Fruit fly (Drosophila melanogaster) whole organism, embryonic: ENCODE data around the gene CG10841.

ENCODE experiments used
- Antp ChIP-seq: fragments of 200-800 bp; sonication (Bioruptor generic); optimal IDR thresholded peaks from 3 replicates; lab custom pipeline; 2016; ENCODE audit warnings: missing biosample characterization, missing genetic modification characterization
- CG10431 ChIP-seq: fragments of 200-800 bp; sonication (Bioruptor generic); optimal IDR thresholded peaks from 3 replicates; lab custom pipeline; 2018; ENCODE audit warnings: missing biosample characterization, mild to moderate bottlenecking, missing genetic modification characterization
- CG10543 ChIP-seq: fragments of 200-800 bp; sonication (Bioruptor generic); optimal IDR thresholded peaks from 3 replicates; lab custom pipeline; 2017; ENCODE audit warnings: missing biosample characterization, mild to moderate bottlenecking, missing genetic modification characterization, moderate library complexity
- CG11093 ChIP-seq: fragments of 200-800 bp; sonication (Bioruptor generic); IDR thresholded peaks from 3 replicates; pipeline ENCODE4 v1.3.6; 2022; ENCODE audit warnings: missing biosample characterization, missing genetic modification characterization
- CG12391 ChIP-seq: fragments of 200-800 bp; sonication (Bioruptor generic); optimal IDR thresholded peaks from 3 replicates; lab custom pipeline; 2018; ENCODE audit warnings: missing biosample characterization, mild to moderate bottlenecking, missing genetic modification characterization, moderate library complexity
- CG13296 ChIP-seq: fragments of 200-800 bp; sonication (Bioruptor generic); optimal IDR thresholded peaks from 3 replicates; lab custom pipeline; 2018; ENCODE audit warnings: missing biosample characterization, mild to moderate bottlenecking, missing genetic modification characterization
- CG14014 ChIP-seq: fragments of 200-800 bp; sonication (Bioruptor generic); IDR thresholded peaks from 2 replicates; pipeline ENCODE4 v1.3.6; 2022; ENCODE audit warnings: missing biosample characterization, missing genetic modification characterization
- CG14965 ChIP-seq: fragments of 200-800 bp; sonication (Bioruptor generic); optimal IDR thresholded peaks from 2 replicates; lab custom pipeline; 2016; ENCODE audit warnings: missing biosample characterization, missing genetic modification characterization, borderline replicate concordance
- CG1529 ChIP-seq: fragments of 200-800 bp; sonication (Bioruptor generic); optimal IDR thresholded peaks from 3 replicates; lab custom pipeline; 2018; ENCODE audit warnings: missing biosample characterization, missing genetic modification characterization
- CG17328 ChIP-seq: fragments of 200-800 bp; sonication (Bioruptor generic); IDR thresholded peaks from 2 replicates; pipeline ENCODE4 v1.3.6; 2022; ENCODE audit warnings: missing biosample characterization, missing genetic modification characterization
- CG17802 ChIP-seq: fragments of 200-800 bp; sonication (Bioruptor generic); optimal IDR thresholded peaks from 2 replicates; lab custom pipeline; 2018; ENCODE audit warnings: missing biosample characterization, mild to moderate bottlenecking, missing genetic modification characterization, moderate library complexity
- CG17829 ChIP-seq: fragments of 200-800 bp; optimal IDR thresholded peaks from 2 replicates; lab custom pipeline; 2019; ENCODE audit warnings: missing biosample characterization, mild to moderate bottlenecking, missing genetic modification characterization, moderate library complexity
- CG18619 ChIP-seq: fragments of 200-800 bp; sonication (Bioruptor generic); optimal IDR thresholded peaks from 3 replicates; lab custom pipeline; 2017; ENCODE audit warnings: missing biosample characterization, mild to moderate bottlenecking, missing genetic modification characterization
- CG18764 ChIP-seq: fragments of 200-800 bp; sonication (Bioruptor generic); optimal IDR thresholded peaks from 3 replicates; lab custom pipeline; 2016; ENCODE audit warnings: missing biosample characterization, missing genetic modification characterization
- CG33213 ChIP-seq: fragments of 200-800 bp; sonication (Bioruptor generic); optimal IDR thresholded peaks from 3 replicates; lab custom pipeline; 2016; ENCODE audit warnings: missing biosample characterization, missing genetic modification characterization
- CG33557 ChIP-seq: fragments of 200-800 bp; sonication (Bioruptor generic); optimal IDR thresholded peaks from 2 replicates; lab custom pipeline; 2019; ENCODE audit warnings: missing biosample characterization, mild to moderate bottlenecking, missing genetic modification characterization, moderate library complexity
- CG34422 ChIP-seq: fragments of 200-800 bp; sonication (Bioruptor generic); IDR thresholded peaks from 3 replicates; pipeline ENCODE4 v1.3.6; 2022; ENCODE audit warnings: missing biosample characterization, missing genetic modification characterization
- CG4282 ChIP-seq: fragments of 200-800 bp; sonication (Bioruptor generic); optimal IDR thresholded peaks from 2 replicates; lab custom pipeline; 2016; ENCODE audit warnings: missing biosample characterization, missing genetic modification characterization
- CG5953 ChIP-seq: fragments of 200-800 bp; sonication (Bioruptor generic); IDR thresholded peaks from 2 replicates; pipeline ENCODE4 v1.3.6; 2022; ENCODE audit warnings: missing biosample characterization, missing genetic modification characterization
- CG7786 ChIP-seq: fragments of 200-800 bp; sonication (Bioruptor generic); optimal IDR thresholded peaks from 2 replicates; lab custom pipeline; 2016; ENCODE audit warnings: missing biosample characterization, missing genetic modification characterization
- CG8388 ChIP-seq: fragments of 200-800 bp; sonication (Bioruptor generic); optimal IDR thresholded peaks from 2 replicates; lab custom pipeline; 2019; ENCODE audit warnings: missing biosample characterization, mild to moderate bottlenecking, missing genetic modification characterization, moderate library complexity
- CTCF ChIP-seq: fragments of 200-800 bp; sonication (Bioruptor generic); optimal IDR thresholded peaks from 2 replicates; lab custom pipeline; 2017; ENCODE audit warnings: missing biosample characterization, mild to moderate bottlenecking, missing genetic modification characterization, moderate library complexity
- CrebB ChIP-seq: fragments of 200-800 bp; sonication (Bioruptor generic); optimal IDR thresholded peaks from 3 replicates; lab custom pipeline; 2018; ENCODE audit warnings: missing biosample characterization, mild to moderate bottlenecking, missing genetic modification characterization
- D19B ChIP-seq: fragments of 200-800 bp; sonication (Bioruptor generic); optimal IDR thresholded peaks from 2 replicates; lab custom pipeline; 2017; ENCODE audit warnings: missing biosample characterization, mild to moderate bottlenecking, missing genetic modification characterization
- E2f1 ChIP-seq: fragments of 200-800 bp; sonication (Bioruptor generic); IDR thresholded peaks from 2 replicates; pipeline ENCODE4 v1.3.6; 2022; ENCODE audit warnings: missing biosample characterization, missing genetic modification characterization
- Hand ChIP-seq: fragments of 200-800 bp; sonication (Bioruptor generic); optimal IDR thresholded peaks from 2 replicates; lab custom pipeline; 2017; ENCODE audit warnings: mild to moderate bottlenecking, missing biosample characterization, missing genetic modification reagents, missing genetic modification characterization
- Hey ChIP-seq: fragments of 200-800 bp; sonication (Bioruptor generic); optimal IDR thresholded peaks from 3 replicates; lab custom pipeline; 2018; ENCODE audit warnings: missing biosample characterization, mild to moderate bottlenecking, missing genetic modification characterization
- Kr ChIP-seq: fragments of 200-800 bp; sonication (Bioruptor generic); optimal IDR thresholded peaks from 2 replicates; lab custom pipeline; 2017; ENCODE audit warnings: missing biosample characterization, mild to moderate bottlenecking, missing genetic modification characterization
- Spps ChIP-seq: fragments of 200-800 bp; sonication (Bioruptor generic); optimal IDR thresholded peaks from 2 replicates; lab custom pipeline; 2018; ENCODE audit warnings: missing biosample characterization, mild to moderate bottlenecking, missing genetic modification characterization
- Stat92E ChIP-seq, 3 experiments: fragments of >200 bp in 2 of 3; fragments of 200-800 bp in 1 of 3; sonication (Bioruptor generic) in 1 of 3; optimal IDR thresholded peaks; 2 replicates each; lab custom pipeline; 2017 to 2019; ENCODE audit warnings: missing biosample characterization in 3 of 3, missing genetic modification characterization in 3 of 3, mild to moderate bottlenecking in 1 of 3, moderate library complexity in 1 of 3
- az2 ChIP-seq: fragments of 200-800 bp; sonication (Bioruptor generic); optimal IDR thresholded peaks from 3 replicates; lab custom pipeline; 2016; ENCODE audit warnings: missing biosample characterization, missing genetic modification characterization
- cad ChIP-seq: fragments of >200 bp; optimal IDR thresholded peaks from 2 replicates; lab custom pipeline; 2017; ENCODE audit warnings: missing biosample characterization, missing genetic modification characterization
- corto ChIP-seq: fragments of 200-800 bp; sonication (Bioruptor generic); optimal IDR thresholded peaks from 2 replicates; lab custom pipeline; 2016; ENCODE audit warnings: missing biosample characterization, mild to moderate bottlenecking, missing genetic modification characterization, moderate library complexity
- crc ChIP-seq: fragments of 200-800 bp; sonication (Bioruptor generic); optimal IDR thresholded peaks from 2 replicates; lab custom pipeline; 2016; ENCODE audit warnings: missing biosample characterization, missing genetic modification characterization
- croc ChIP-seq: fragments of 200-800 bp; sonication (Bioruptor generic); conservative IDR thresholded peaks from 3 replicates; pipeline ENCODE4 v1.3.6; 2022; ENCODE audit warnings: missing biosample characterization, missing genetic modification characterization
- dmrt99B ChIP-seq: fragments of 200-800 bp; sonication (Bioruptor generic); optimal IDR thresholded peaks from 2 replicates; lab custom pipeline; 2018; ENCODE audit warnings: missing biosample characterization, mild to moderate bottlenecking, missing genetic modification characterization, moderate library complexity
- dysf ChIP-seq: fragments of 200-800 bp; sonication (Bioruptor generic); IDR thresholded peaks from 3 replicates; pipeline ENCODE4 v1.3.6; 2022; ENCODE audit warnings: missing biosample characterization, missing genetic modification characterization
- gfzf ChIP-seq: fragments of 200-800 bp; sonication (Bioruptor generic); optimal IDR thresholded peaks from 2 replicates; lab custom pipeline; 2016; ENCODE audit warnings: missing biosample characterization, mild to moderate bottlenecking, missing genetic modification characterization, moderate library complexity
- kah ChIP-seq: fragments of 200-800 bp; sonication (Bioruptor generic); optimal IDR thresholded peaks from 2 replicates; lab custom pipeline; 2018; ENCODE audit warnings: missing biosample characterization, mild to moderate bottlenecking, missing genetic modification characterization
- ken ChIP-seq: fragments of 200-800 bp; sonication (Bioruptor generic); IDR thresholded peaks from 3 replicates; pipeline ENCODE4 v1.3.6; 2022; ENCODE audit warnings: missing biosample characterization, missing genetic modification characterization
- lbe ChIP-seq: fragments of 200-800 bp; sonication (Bioruptor generic); optimal IDR thresholded peaks from 2 replicates; lab custom pipeline; 2016; ENCODE audit warnings: missing biosample characterization, mild to moderate bottlenecking, missing genetic modification characterization
- pnt ChIP-seq: fragments of 200-800 bp; sonication (Bioruptor generic); optimal IDR thresholded peaks from 3 replicates; lab custom pipeline; 2016; ENCODE audit warnings: missing biosample characterization, missing genetic modification characterization
- run ChIP-seq: fragments of 200-800 bp; sonication (Bioruptor generic); optimal IDR thresholded peaks from 3 replicates; lab custom pipeline; 2018; ENCODE audit warnings: missing biosample characterization, mild to moderate bottlenecking, missing genetic modification characterization
- slbo ChIP-seq: fragments of 200-800 bp; sonication (Bioruptor generic); IDR thresholded peaks from 2 replicates; pipeline ENCODE4 v1.3.6; 2022; ENCODE audit warnings: missing biosample characterization, missing genetic modification characterization
- ssp ChIP-seq: fragments of 200-800 bp; sonication (Bioruptor generic); IDR thresholded peaks from 2 replicates; pipeline ENCODE4 v1.3.6; 2022; ENCODE audit warnings: missing biosample characterization, missing genetic modification characterization
- tio ChIP-seq: fragments of 200-800 bp; sonication (Bioruptor generic); optimal IDR thresholded peaks from 2 replicates; lab custom pipeline; 2017; ENCODE audit warnings: missing biosample characterization, missing genetic modification characterization, inconsistent platforms
- tll ChIP-seq, 2 experiments: fragments of 200-800 bp in 1 of 2; fragments of >200 bp in 1 of 2; sonication (Bioruptor generic) in 1 of 2; optimal IDR thresholded peaks; 2 replicates each; lab custom pipeline; 2017 to 2019; ENCODE audit warnings: missing biosample characterization in 2 of 2, missing genetic modification characterization in 2 of 2, mild to moderate bottlenecking in 1 of 2, moderate library complexity in 1 of 2
- trem ChIP-seq: fragments of 200-800 bp; optimal IDR thresholded peaks from 3 replicates; lab custom pipeline; 2019; ENCODE audit warnings: missing biosample characterization, mild to moderate bottlenecking, missing genetic modification characterization, moderate library complexity
- trh ChIP-seq: fragments of 200-800 bp; sonication (Bioruptor generic); optimal IDR thresholded peaks from 2 replicates; lab custom pipeline; 2016; ENCODE audit warnings: missing biosample characterization, missing genetic modification characterization
- vfl ChIP-seq: fragments of 200-800 bp; sonication (Bioruptor generic); optimal IDR thresholded peaks from 2 replicates; lab custom pipeline; 2016; ENCODE audit warnings: missing biosample characterization, missing genetic modification characterization

The CG10841 gene

dm6 chr3R:13644778-13645660 lies 13.3 kb downstream of the CG10841 start (continued):
- TF ChIP-seq run (tag; lab: Kevin White, UChicago) = no peak
- no peak for TF ChIP-seq CG18619 (GFP tag; lab: Kevin White, UChicago)
- no peak for TF ChIP-seq CrebB
- no peak for TF ChIP-seq croc (GFP tag; lab: Robert Waterston, UW)
- no peak for TF ChIP-seq trh (GFP tag; lab: Kevin White, UChicago)
- TF ChIP-seq dysf = no peak; the same call in 2 of the 3 replicates
- TF ChIP-seq az2 (GFP tag; lab: Kevin White, UChicago) = peak; percentile 22
- TF ChIP-seq Spps (tag; lab: Kevin White, UChicago) = no peak
- no peak for TF ChIP-seq corto (GFP tag; lab: Kevin White, UChicago)
- TF ChIP-seq vfl (GFP tag; lab: Kevin White, UChicago) = peak; percentile 32
- no peak for TF ChIP-seq CG10431 (GFP tag; lab: Kevin White, UChicago)
- TF ChIP-seq Hey (tag; lab: Kevin White, UChicago) = no peak
- TF ChIP-seq D19B = peak; percentile 10
- no peak for TF ChIP-seq CG8388
- no peak for TF ChIP-seq CG17328 (GFP tag; lab: Robert Waterston, UW)
- TF ChIP-seq lbe (GFP tag; lab: Kevin White, UChicago) = peak; percentile 54
- no peak; the same call in 2 of the 3 replicates for TF ChIP-seq ken
- no peak for TF ChIP-seq Kr (GFP tag; lab: Kevin White, UChicago)
- no peak for TF ChIP-seq CG4282 (GFP tag; lab: Kevin White, UChicago)
- peak; percentile 19 for TF ChIP-seq CG10543
- no peak for TF ChIP-seq cad (GFP tag; lab: Kevin White, UChicago)
- no peak for TF ChIP-seq CG18764 (GFP tag; lab: Kevin White, UChicago)
- TF ChIP-seq CG17802 = no peak
- no peak for TF ChIP-seq crc (GFP tag; lab: Kevin White, UChicago)
- TF ChIP-seq kah (GFP tag; lab: Kevin White, UChicago) = no peak
- peak; percentile 53; the same call in 1 of the 2 replicates for TF ChIP-seq CG14014 (GFP tag; lab: Robert Waterston, UW)
- no peak for TF ChIP-seq CG14965 (GFP tag; lab: Kevin White, UChicago)
- no peak for TF ChIP-seq slbo (GFP tag; lab: Robert Waterston, UW)
- no peak for TF ChIP-seq gfzf
- TF ChIP-seq ssp = no peak
- no peak for TF ChIP-seq CTCF (GFP tag; lab: Kevin White, UChicago)
- TF ChIP-seq pnt (GFP tag; lab: Kevin White, UChicago) = no peak
- TF ChIP-seq CG33213 = no peak
- no peak for TF ChIP-seq dmrt99B (tag; lab: Kevin White, UChicago)
- TF ChIP-seq CG13296 (GFP tag; lab: Kevin White, UChicago) = peak; percentile 27
- no peak for TF ChIP-seq Stat92E (GFP tag; optimal IDR thresholded peaks at IDR 0.05; lab: Kevin White, UChicago)
- peak; percentile 42 for TF ChIP-seq CG12391 (tag; lab: Kevin White, UChicago)
- TF ChIP-seq E2f1 = no peak
- TF ChIP-seq CG1529 = no peak
- peak; percentile 50 for TF ChIP-seq CG17829 (tag; lab: Kevin White, UChicago)
- TF ChIP-seq CG33557 (GFP tag; lab: Kevin White, UChicago) = no peak
- TF ChIP-seq Antp (GFP tag; lab: Kevin White, UChicago) = no peak
- TF ChIP-seq tio (GFP tag; lab: Kevin White, UChicago) = no peak
- no peak for TF ChIP-seq CG11093 (GFP tag; lab: Robert Waterston, UW)
- no peak for TF ChIP-seq CG5953
- TF ChIP-seq Hand (GFP tag; lab: Kevin White, UChicago) = no peak
- no peak for TF ChIP-seq tll (GFP tag; optimal IDR thresholded peaks at IDR 0.05; lab: Kevin White, UChicago)
- TF ChIP-seq CG7786 = no peak
- no peak for TF ChIP-seq trem (tag; lab: Kevin White, UChicago)
- peak; percentile 84; the same call in 1 of the 3 replicates for TF ChIP-seq CG34422
